Worm (Caenorhabditis elegans) whole organism, late embryonic: Measurements from ENCODE around the gene mltn-6.
A peak's percentile ranks its signal among the peaks of the same experiment; 100 is the strongest.

Experiments
- K02D7.2 ChIP-seq: sonication (generic microtip); optimal IDR thresholded peaks from 2 replicates; lab custom pipeline; 2017; ENCODE audit warnings: mild to moderate bottlenecking, missing genetic modification characterization, missing compliant biosample characterization
- K09A11.1 ChIP-seq: sonication (generic microtip); optimal IDR thresholded peaks from 2 replicates; lab custom pipeline; 2017; ENCODE audit warnings: antibody characterized with exemption, mild to moderate bottlenecking, missing genetic modification characterization, missing compliant biosample characterization; ENCODE audit not compliant: insufficient read depth
- T23F11.4 ChIP-seq: fragments of 200-800 bp; sonication (Bioruptor generic); optimal IDR thresholded peaks from 2 replicates; lab custom pipeline; 2018; ENCODE audit warnings: mild to moderate bottlenecking, missing genetic modification characterization, missing compliant biosample characterization
- Y22D7AL.16 ChIP-seq: sonication (generic microtip); optimal IDR thresholded peaks from 2 replicates; lab custom pipeline; 2016; ENCODE audit warnings: missing genetic modification characterization, missing compliant biosample characterization
- ceh-14 ChIP-seq: sonication (generic microtip); optimal IDR thresholded peaks from 2 replicates; lab custom pipeline; 2016; ENCODE audit warnings: missing genotype, missing genetic modification characterization, missing compliant biosample characterization
- ceh-18 ChIP-seq: sonication (generic microtip); optimal IDR thresholded peaks from 2 replicates; lab custom pipeline; 2016; ENCODE audit warnings: missing genetic modification characterization, missing compliant biosample characterization
- ceh-19 ChIP-seq: fragments of 200-800 bp; sonication (Bioruptor generic); optimal IDR thresholded peaks from 2 replicates; lab custom pipeline; 2018; ENCODE audit warnings: mild to moderate bottlenecking, missing genetic modification characterization, missing compliant biosample characterization
- ceh-2 ChIP-seq: sonication (generic microtip); optimal IDR thresholded peaks from 2 replicates; lab custom pipeline; 2016; ENCODE audit warnings: missing genotype, missing genetic modification characterization, missing compliant biosample characterization
- ceh-22 ChIP-seq: sonication (generic microtip); optimal IDR thresholded peaks from 2 replicates; lab custom pipeline; 2017; ENCODE audit warnings: missing biosample characterization, missing genetic modification characterization
- ceh-24 ChIP-seq: sonication (generic microtip); optimal IDR thresholded peaks from 2 replicates; lab custom pipeline; 2016; ENCODE audit warnings: mild to moderate bottlenecking, missing genetic modification characterization, missing compliant biosample characterization
- ceh-31 ChIP-seq: sonication (generic microtip); optimal IDR thresholded peaks from 2 replicates; lab custom pipeline; 2016; ENCODE audit warnings: missing genetic modification characterization, missing compliant biosample characterization
- ceh-34 ChIP-seq: sonication (generic microtip); optimal IDR thresholded peaks from 2 replicates; lab custom pipeline; 2016; ENCODE audit warnings: mild to moderate bottlenecking, missing genetic modification characterization, missing compliant biosample characterization
- ceh-45 ChIP-seq: fragments of 200-800 bp; sonication (Bioruptor generic); IDR thresholded peaks from 2 replicates; pipeline ENCODE4 v1.3.6; 2022; ENCODE audit warnings: missing genetic modification reagents, missing genetic modification characterization, missing compliant biosample characterization
- ceh-48 ChIP-seq: sonication (generic microtip); optimal IDR thresholded peaks from 2 replicates; lab custom pipeline; 2016; ENCODE audit warnings: missing genetic modification characterization, inconsistent platforms, missing compliant biosample characterization
- ceh-9 ChIP-seq: sonication (generic microtip); optimal IDR thresholded peaks from 2 replicates; lab custom pipeline; 2016; ENCODE audit warnings: mild to moderate bottlenecking, missing genetic modification characterization, inconsistent platforms, missing compliant biosample characterization
- elt-2 ChIP-seq: sonication (generic microtip); optimal IDR thresholded peaks from 2 replicates; lab custom pipeline; 2016; ENCODE audit warnings: missing genetic modification reagents, missing genetic modification characterization, missing compliant biosample characterization
- elt-4 ChIP-seq: sonication (generic microtip); optimal IDR thresholded peaks from 2 replicates; lab custom pipeline; 2016; ENCODE audit warnings: missing genetic modification characterization, missing compliant biosample characterization
- fax-1 ChIP-seq: sonication (generic microtip); optimal IDR thresholded peaks from 2 replicates; lab custom pipeline; 2016; ENCODE audit warnings: missing genotype, missing genetic modification characterization, missing compliant biosample characterization
- fkh-10 ChIP-seq: fragments of 150-350 bp; optimal IDR thresholded peaks from 2 replicates; lab custom pipeline; 2014; ENCODE audit warnings: missing biosample characterization, missing genetic modification reagents, missing genetic modification characterization
- hlh-30 ChIP-seq: sonication (generic microtip); optimal IDR thresholded peaks from 2 replicates; lab custom pipeline; 2017; ENCODE audit warnings: antibody characterized with exemption, missing genetic modification characterization, missing compliant biosample characterization; ENCODE audit not compliant: insufficient read depth
- lim-6 ChIP-seq: sonication (generic microtip); optimal IDR thresholded peaks from 2 replicates; lab custom pipeline; 2016; ENCODE audit warnings: missing genetic modification characterization, missing compliant biosample characterization
- madf-2 ChIP-seq: sonication (generic microtip); optimal IDR thresholded peaks from 2 replicates; lab custom pipeline; 2017; ENCODE audit warnings: missing genetic modification characterization, missing compliant biosample characterization
- nfya-1 ChIP-seq: sonication (generic microtip); optimal IDR thresholded peaks from 2 replicates; lab custom pipeline; 2017; ENCODE audit warnings: missing genetic modification characterization, mild to moderate bottlenecking, missing compliant biosample characterization, antibody characterized with exemption, moderate library complexity
- nhr-11 ChIP-seq: fragments of 150-350 bp; optimal IDR thresholded peaks from 2 replicates; lab custom pipeline; 2014; ENCODE audit warnings: missing biosample characterization, missing genetic modification characterization
- npax-4 ChIP-seq: sonication (generic microtip); optimal IDR thresholded peaks from 2 replicates; lab custom pipeline; 2016; ENCODE audit warnings: missing genetic modification characterization, missing compliant biosample characterization
- odd-2 ChIP-seq: sonication (generic microtip); optimal IDR thresholded peaks from 2 replicates; lab custom pipeline; 2017; ENCODE audit warnings: antibody characterized with exemption, mild to moderate bottlenecking, missing genetic modification characterization, missing compliant biosample characterization
- pat-9 ChIP-seq: fragments of 200-800 bp; sonication (Bioruptor generic); optimal IDR thresholded peaks from 2 replicates; lab custom pipeline; 2018; ENCODE audit warnings: mild to moderate bottlenecking, missing genetic modification characterization, moderate library complexity, missing compliant biosample characterization
- pha-2 ChIP-seq: sonication (generic microtip); optimal IDR thresholded peaks from 2 replicates; lab custom pipeline; 2017; ENCODE audit warnings: mild to moderate bottlenecking, missing genetic modification characterization, missing compliant biosample characterization
- pqm-1 ChIP-seq: sonication (generic microtip); optimal IDR thresholded peaks from 2 replicates; lab custom pipeline; 2016; ENCODE audit warnings: missing genetic modification characterization, missing compliant biosample characterization
- pros-1 ChIP-seq: fragments of 150-350 bp; optimal IDR thresholded peaks from 2 replicates; lab custom pipeline; 2014; ENCODE audit warnings: missing biosample characterization, missing genetic modification reagents, missing genetic modification characterization
- ref-2 ChIP-seq: sonication (generic microtip); optimal IDR thresholded peaks from 2 replicates; lab custom pipeline; 2016; ENCODE audit warnings: missing genetic modification characterization, missing compliant biosample characterization
- sdc-2 ChIP-seq: sonication (generic microtip); optimal IDR thresholded peaks from 2 replicates; lab custom pipeline; 2016; ENCODE audit warnings: missing genotype, missing genetic modification characterization, missing compliant biosample characterization
- sox-4 ChIP-seq: sonication (generic microtip); optimal IDR thresholded peaks from 2 replicates; lab custom pipeline; 2017; ENCODE audit warnings: mild to moderate bottlenecking, missing genetic modification characterization, inconsistent platforms, missing compliant biosample characterization
- syd-9 ChIP-seq: sonication (generic microtip); optimal IDR thresholded peaks from 2 replicates; lab custom pipeline; 2016; ENCODE audit warnings: mild to moderate bottlenecking, missing genetic modification characterization, moderate library complexity, missing compliant biosample characterization
- unc-3 ChIP-seq, 2 experiments: fragments of 200-800 bp in 1 of 2; sonication (Bioruptor generic) in 1 of 2; sonication (generic microtip) in 1 of 2; conservative IDR thresholded peaks in 1 of 2; optimal IDR thresholded peaks in 1 of 2; 2 replicates each; pipeline versions ENCODE4 v1.3.6 to Lab custom; 2016 to 2022; ENCODE audit warnings: missing compliant biosample characterization in 2 of 2, missing genetic modification characterization in 2 of 2, missing genetic modification reagents in 1 of 2
- unc-55 ChIP-seq: sonication (generic microtip); optimal IDR thresholded peaks from 2 replicates; lab custom pipeline; 2017; ENCODE audit warnings: missing biosample characterization, missing genetic modification reagents, missing genetic modification characterization
- unc-86 ChIP-seq: sonication (generic microtip); optimal IDR thresholded peaks from 2 replicates; lab custom pipeline; 2016; ENCODE audit warnings: missing genetic modification characterization, missing compliant biosample characterization
- zip-5 ChIP-seq: sonication (generic microtip); optimal IDR thresholded peaks from 2 replicates; lab custom pipeline; 2016; ENCODE audit warnings: missing genetic modification characterization, missing compliant biosample characterization
- ztf-16 ChIP-seq: sonication (generic microtip); optimal IDR thresholded peaks from 2 replicates; lab custom pipeline; 2017; ENCODE audit warnings: missing genetic modification characterization, missing compliant biosample characterization

Gene mltn-6

ce11 chrV:346005-346404 lies 18.7 kb upstream of the mltn-6 start:
- TF ChIP-seq lim-6 (tag; lab: Kevin White, UChicago) (no peak), ceh-24 (no peak), elt-4 (tag; lab: Kevin White, UChicago) (no peak), madf-2 (tag; lab: Kevin White, UChicago) (no peak), ref-2 (tag; lab: Kevin White, UChicago) (no peak), fax-1 (tag; lab: Kevin White, UChicago) (no peak), ceh-14 (tag; lab: Kevin White, UChicago) (no peak), unc-55 (GFP tag; lab: Kevin White, UChicago) (no peak), pat-9 (tag; lab: Kevin White, UChicago) (no peak), zip-5 (tag; lab: Kevin White, UChicago) (no peak), K09A11.1 (tag; lab: Kevin White, UChicago) (no peak), unc-3 (GFP tag; conservative IDR thresholded peaks at IDR 0.05; lab: Robert Waterston, UW) (no peak), unc-3 (tag; optimal IDR thresholded peaks at IDR 0.05; lab: Kevin White, UChicago) (no peak), elt-2 (no peak), pha-2 (tag; lab: Kevin White, UChicago) (no peak), sdc-2 (tag; lab: Kevin White, UChicago) (no peak), syd-9 (tag; lab: Kevin White, UChicago) (no peak), ceh-22 (no peak), ceh-2 (tag; lab: Kevin White, UChicago) (no peak), pros-1 (tag; lab: Kevin White, UChicago) (no peak)
- TF ChIP-seq, all 69 proteins: peak for 0

- TF ChIP-seq ceh-18 (tag; lab: Kevin White, UChicago): no peak
- TF ChIP-seq nfya-1: no peak
- peak; percentile 35 for TF ChIP-seq hlh-30
- TF ChIP-seq Y22D7AL.16 (tag; lab: Kevin White, UChicago): no peak
These were observed 17.0 kb upstream of the mltn-6 start for ce11 chrV:347561-348345.

- TF ChIP-seq K02D7.2 (tag; lab: Kevin White, UChicago) (no peak), odd-2 (no peak), nfya-1 (peak; percentile 54), ztf-16 (tag; lab: Kevin White, UChicago) (no peak), ceh-48 (peak; percentile 79), unc-86 (tag; lab: Kevin White, UChicago) (no peak), ceh-19 (no peak), hlh-30 (peak; percentile 97), ref-2 (tag; lab: Kevin White, UChicago) (peak; percentile 57), unc-55 (GFP tag; lab: Kevin White, UChicago) (peak; percentile 17), ceh-31 (tag; lab: Kevin White, UChicago) (peak; percentile 18)
These were observed 15.7 kb upstream of the mltn-6 start, which contains the start of gene atg-9 for ce11 chrV:349054-349453. atg-9 (plus strand) TSS chrV:349385.

ce11 chrV:350822-351221 lies 13.9 kb upstream of the mltn-6 start:
- no peak for TF ChIP-seq fkh-10 (GFP tag; lab: Kevin White, UChicago)
- peak; percentile 72 for TF ChIP-seq nfya-1

- TF ChIP-seq ceh-24 (no peak), sox-4 (no peak), ceh-9 (no peak), pqm-1 (tag; lab: Kevin White, UChicago) (no peak), nhr-11 (no peak), ceh-34 (tag; lab: Kevin White, UChicago) (no peak), nfya-1 (no peak), pha-2 (tag; lab: Kevin White, UChicago) (no peak), T23F11.4 (no peak), unc-3 (GFP tag; conservative IDR thresholded peaks at IDR 0.05; lab: Robert Waterston, UW) (no peak), unc-3 (tag; optimal IDR thresholded peaks at IDR 0.05; lab: Kevin White, UChicago) (no peak), ceh-45 (GFP tag; lab: Robert Waterston, UW) (no peak), npax-4 (no peak)
These were observed 13.0 kb upstream of the mltn-6 start for ce11 chrV:351787-352186.
